Fruit fly (Drosophila melanogaster) Kc167 (cell line): ENCODE data around the gene CG5181.

ENCODE experiments used
- Myc ChIP-seq: fragments of >200 bp; optimal IDR thresholded peaks from 2 replicates; lab custom pipeline; 2017; ENCODE audit warnings: missing external identifiers
- Sin3A ChIP-seq: fragments of >200 bp; optimal IDR thresholded peaks from 2 replicates; lab custom pipeline; 2018; ENCODE audit warnings: missing external identifiers
- h ChIP-seq: fragments of >200 bp; optimal IDR thresholded peaks from 3 replicates; lab custom pipeline; 2018; ENCODE audit warnings: missing external identifiers
- insv ChIP-seq: fragments of >200 bp; optimal IDR thresholded peaks from 3 replicates; lab custom pipeline; 2018; ENCODE audit warnings: missing external identifiers
- psq ChIP-seq: fragments of >200 bp; optimal IDR thresholded peaks from 2 replicates; lab custom pipeline; 2017; ENCODE audit warnings: missing external identifiers
- ttk ChIP-seq: sonication (Bioruptor generic); optimal IDR thresholded peaks from 2 replicates; lab custom pipeline; 2017; ENCODE audit warnings: missing external identifiers

dm6 chr2L:7407638-7408037 lies 2.0 kb downstream of the CG5181 start:
- TF ChIP-seq h = no peak
- no peak for TF ChIP-seq ttk (lab: Kevin White, UChicago)
- no peak for TF ChIP-seq Myc (lab: Kevin White, UChicago)
- TF ChIP-seq psq (lab: Kevin White, UChicago) = no peak
- no peak for TF ChIP-seq insv
- TF ChIP-seq Sin3A (lab: Kevin White, UChicago) = no peak
